Fruit fly (Drosophila melanogaster) whole organism, embryonic: ENCODE data around the gene pros.

Source experiments
- Atf3 ChIP-seq: fragments of 200-800 bp; sonication (Bioruptor generic); optimal IDR thresholded peaks from 3 replicates; lab custom pipeline; 2016; ENCODE audit warnings: missing biosample characterization, missing genetic modification characterization
- BEAF-32 ChIP-seq: fragments of 200-800 bp; sonication (Bioruptor generic); optimal IDR thresholded peaks from 3 replicates; lab custom pipeline; 2017; ENCODE audit warnings: missing biosample characterization, missing genetic modification characterization, mild to moderate bottlenecking, moderate library complexity, missing genetic modification reagents
- CG10209 ChIP-seq: fragments of 200-800 bp; sonication (Bioruptor generic); optimal IDR thresholded peaks from 3 replicates; lab custom pipeline; 2017; ENCODE audit warnings: missing biosample characterization, mild to moderate bottlenecking, missing genetic modification characterization, missing genetic modification reagents
- CG11456 ChIP-seq: fragments of 200-800 bp; sonication (Bioruptor generic); IDR thresholded peaks from 3 replicates; pipeline ENCODE4 v1.3.6; 2022; ENCODE audit warnings: missing biosample characterization, missing genetic modification characterization
- CG11723 ChIP-seq: fragments of 200-800 bp; sonication (Bioruptor generic); optimal IDR thresholded peaks from 2 replicates; lab custom pipeline; 2017; ENCODE audit warnings: missing biosample characterization, mild to moderate bottlenecking, missing genetic modification characterization
- CG12219 ChIP-seq: fragments of 200-800 bp; sonication (Bioruptor generic); optimal IDR thresholded peaks from 3 replicates; lab custom pipeline; 2018; ENCODE audit warnings: missing biosample characterization, mild to moderate bottlenecking, missing genetic modification characterization
- CG1233 ChIP-seq: fragments of 200-800 bp; sonication (Bioruptor generic); optimal IDR thresholded peaks from 4 replicates; lab custom pipeline; 2018; ENCODE audit warnings: missing biosample characterization, mild to moderate bottlenecking, missing genetic modification characterization
- CG13424 ChIP-seq: fragments of 200-800 bp; sonication (Bioruptor generic); optimal IDR thresholded peaks from 2 replicates; lab custom pipeline; 2019; ENCODE audit warnings: missing biosample characterization, mild to moderate bottlenecking, missing genetic modification characterization, moderate library complexity
- CG1529 ChIP-seq: fragments of 200-800 bp; sonication (Bioruptor generic); optimal IDR thresholded peaks from 3 replicates; lab custom pipeline; 2018; ENCODE audit warnings: missing biosample characterization, missing genetic modification characterization
- CG15514 ChIP-seq: fragments of 200-800 bp; sonication (Bioruptor generic); optimal IDR thresholded peaks from 3 replicates; lab custom pipeline; 2017; ENCODE audit warnings: missing biosample characterization, missing genetic modification characterization, mild to moderate bottlenecking, moderate library complexity, missing genetic modification reagents
- CG1647 ChIP-seq: fragments of 200-800 bp; sonication (Bioruptor generic); optimal IDR thresholded peaks from 3 replicates; lab custom pipeline; 2016; ENCODE audit warnings: missing biosample characterization, missing genetic modification characterization
- CG16863 ChIP-seq: fragments of 200-800 bp; sonication (Bioruptor generic); optimal IDR thresholded peaks from 3 replicates; lab custom pipeline; 2016; ENCODE audit warnings: missing biosample characterization, missing genetic modification characterization
- CG17359 ChIP-seq: fragments of 200-800 bp; sonication (Bioruptor generic); optimal IDR thresholded peaks from 3 replicates; lab custom pipeline; 2018; ENCODE audit warnings: missing biosample characterization, mild to moderate bottlenecking, missing genetic modification characterization, moderate library complexity
- CG18011 ChIP-seq: fragments of 200-800 bp; sonication (Bioruptor generic); optimal IDR thresholded peaks from 2 replicates; lab custom pipeline; 2017; ENCODE audit warnings: missing biosample characterization, missing genetic modification characterization, mild to moderate bottlenecking, moderate library complexity, missing genotype
- CG18476 ChIP-seq: fragments of 200-800 bp; sonication (Bioruptor generic); optimal IDR thresholded peaks from 2 replicates; lab custom pipeline; 2016; ENCODE audit warnings: missing biosample characterization, mild to moderate bottlenecking, missing genetic modification characterization
- CG18764 ChIP-seq: fragments of 200-800 bp; sonication (Bioruptor generic); optimal IDR thresholded peaks from 3 replicates; lab custom pipeline; 2016; ENCODE audit warnings: missing biosample characterization, missing genetic modification characterization
- CG2120 ChIP-seq: fragments of 200-800 bp; sonication (Bioruptor generic); optimal IDR thresholded peaks from 3 replicates; lab custom pipeline; 2016; ENCODE audit warnings: missing biosample characterization, missing genetic modification characterization
- CG2199 ChIP-seq: fragments of 200-800 bp; sonication (Bioruptor generic); IDR thresholded peaks from 3 replicates; pipeline ENCODE4 v1.3.6; 2022; ENCODE audit warnings: missing biosample characterization, missing genetic modification characterization
- CG2202 ChIP-seq: fragments of 200-800 bp; sonication (Bioruptor generic); optimal IDR thresholded peaks from 2 replicates; lab custom pipeline; 2018; ENCODE audit warnings: missing biosample characterization, mild to moderate bottlenecking, missing genetic modification characterization
- CG30403 ChIP-seq: fragments of 200-800 bp; sonication (Bioruptor generic); optimal IDR thresholded peaks from 3 replicates; lab custom pipeline; 2016; ENCODE audit warnings: missing biosample characterization, missing genetic modification characterization
- CG33557 ChIP-seq: fragments of 200-800 bp; sonication (Bioruptor generic); optimal IDR thresholded peaks from 2 replicates; lab custom pipeline; 2019; ENCODE audit warnings: missing biosample characterization, mild to moderate bottlenecking, missing genetic modification characterization, moderate library complexity
- CG3407 ChIP-seq: fragments of 200-800 bp; sonication (Bioruptor generic); optimal IDR thresholded peaks from 2 replicates; lab custom pipeline; 2018; ENCODE audit warnings: missing biosample characterization, mild to moderate bottlenecking, missing genetic modification characterization
- CG6272 ChIP-seq: fragments of 200-800 bp; sonication (Bioruptor generic); IDR thresholded peaks from 2 replicates; pipeline ENCODE4 v1.3.6; 2022; ENCODE audit warnings: missing biosample characterization, missing genetic modification characterization
- CG7987 ChIP-seq: fragments of 200-800 bp; sonication (Bioruptor generic); optimal IDR thresholded peaks from 2 replicates; lab custom pipeline; 2018; ENCODE audit warnings: missing biosample characterization, mild to moderate bottlenecking, missing genetic modification characterization, moderate library complexity
- CG8944 ChIP-seq: fragments of 200-800 bp; sonication (Bioruptor generic); optimal IDR thresholded peaks from 3 replicates; lab custom pipeline; 2016; ENCODE audit warnings: missing biosample characterization, missing genetic modification characterization
- CG9817 ChIP-seq: fragments of 200-800 bp; sonication (Bioruptor generic); optimal IDR thresholded peaks from 2 replicates; lab custom pipeline; 2018; ENCODE audit warnings: missing biosample characterization, mild to moderate bottlenecking, missing genetic modification characterization, moderate library complexity
- CHES-1-like ChIP-seq: fragments of 200-800 bp; sonication (Bioruptor generic); optimal IDR thresholded peaks from 2 replicates; lab custom pipeline; 2016; ENCODE audit warnings: missing biosample characterization, missing genetic modification characterization
- CoRest ChIP-seq: fragments of 200-800 bp; sonication (Bioruptor generic); optimal IDR thresholded peaks from 3 replicates; lab custom pipeline; 2018; ENCODE audit warnings: missing biosample characterization, mild to moderate bottlenecking, missing genetic modification characterization, moderate library complexity
- Dek ChIP-seq: fragments of 200-800 bp; sonication (Bioruptor generic); optimal IDR thresholded peaks from 3 replicates; lab custom pipeline; 2019; ENCODE audit warnings: missing biosample characterization, mild to moderate bottlenecking, missing genetic modification characterization, moderate library complexity
- HmgZ ChIP-seq: fragments of 200-800 bp; sonication (Bioruptor generic); optimal IDR thresholded peaks from 2 replicates; lab custom pipeline; 2018; ENCODE audit warnings: missing biosample characterization, mild to moderate bottlenecking, missing genetic modification characterization
- Kr ChIP-seq: fragments of 200-800 bp; sonication (Bioruptor generic); optimal IDR thresholded peaks from 2 replicates; lab custom pipeline; 2017; ENCODE audit warnings: missing biosample characterization, mild to moderate bottlenecking, missing genetic modification characterization
- NC2α ChIP-seq: fragments of 200-800 bp; sonication (Bioruptor generic); optimal IDR thresholded peaks from 2 replicates; lab custom pipeline; 2016; ENCODE audit warnings: missing biosample characterization, missing genetic modification characterization
- Pdp1 ChIP-seq, 2 experiments: fragments of 200-800 bp; sonication (Bioruptor generic); optimal IDR thresholded peaks; 3 replicates each; lab custom pipeline; 2016; ENCODE audit warnings: missing biosample characterization in 2 of 2, missing genetic modification characterization in 2 of 2, mild to moderate bottlenecking in 1 of 2, moderate library complexity in 1 of 2
- Spps ChIP-seq: fragments of 200-800 bp; sonication (Bioruptor generic); optimal IDR thresholded peaks from 2 replicates; lab custom pipeline; 2018; ENCODE audit warnings: missing biosample characterization, mild to moderate bottlenecking, missing genetic modification characterization
- dan ChIP-seq: fragments of 200-800 bp; sonication (Bioruptor generic); IDR thresholded peaks from 2 replicates; pipeline ENCODE4 v1.3.6; 2022; ENCODE audit warnings: missing biosample characterization, missing genetic modification characterization
- dmrt11E ChIP-seq: fragments of 200-800 bp; sonication (Bioruptor generic); optimal IDR thresholded peaks from 3 replicates; lab custom pipeline; 2018; ENCODE audit warnings: missing biosample characterization, mild to moderate bottlenecking, missing genetic modification characterization, moderate library complexity
- dysf ChIP-seq: fragments of 200-800 bp; sonication (Bioruptor generic); IDR thresholded peaks from 3 replicates; pipeline ENCODE4 v1.3.6; 2022; ENCODE audit warnings: missing biosample characterization, missing genetic modification characterization
- esg ChIP-seq: fragments of 200-800 bp; sonication (Bioruptor generic); conservative IDR thresholded peaks from 2 replicates; pipeline ENCODE4 v1.3.6; 2022; ENCODE audit warnings: missing biosample characterization, missing genetic modification characterization
- fu2 ChIP-seq: fragments of 200-800 bp; sonication (Bioruptor generic); optimal IDR thresholded peaks from 2 replicates; lab custom pipeline; 2016; ENCODE audit warnings: missing biosample characterization, missing genetic modification characterization
- hth ChIP-seq: fragments of >200 bp; optimal IDR thresholded peaks from 2 replicates; lab custom pipeline; 2017; ENCODE audit warnings: inconsistent platforms
- inv ChIP-seq: fragments of 200-800 bp; sonication (Bioruptor generic); IDR thresholded peaks from 2 replicates; pipeline ENCODE4 v1.3.6; 2022; ENCODE audit warnings: missing biosample characterization, missing genetic modification characterization; ENCODE audit not compliant: partially characterized antibody
- kay ChIP-seq: fragments of 200-800 bp; sonication (Bioruptor generic); optimal IDR thresholded peaks from 2 replicates; lab custom pipeline; 2016; ENCODE audit warnings: missing biosample characterization, missing genetic modification characterization
- mam ChIP-seq: fragments of 200-800 bp; sonication (Bioruptor generic); optimal IDR thresholded peaks from 3 replicates; lab custom pipeline; 2016; ENCODE audit warnings: missing biosample characterization, missing genetic modification characterization
- prd ChIP-seq, 3 experiments: fragments of >200 bp in 2 of 3; fragments of 200-800 bp in 1 of 3; sonication (Bioruptor generic) in 1 of 3; optimal IDR thresholded peaks in 2 of 3; IDR thresholded peaks in 1 of 3; 2 replicates in 2 of 3; 3 replicates in 1 of 3; pipeline versions ENCODE4 v1.3.6 to Lab custom; 2017 to 2022; ENCODE audit warnings: missing biosample characterization in 1 of 3, missing genetic modification characterization in 1 of 3
- salm ChIP-seq: fragments of 200-800 bp; sonication (Bioruptor generic); optimal IDR thresholded peaks from 2 replicates; lab custom pipeline; 2018; ENCODE audit warnings: missing biosample characterization, mild to moderate bottlenecking, missing genetic modification characterization
- sug ChIP-seq: fragments of 200-800 bp; optimal IDR thresholded peaks from 2 replicates; lab custom pipeline; 2019; ENCODE audit warnings: missing biosample characterization, mild to moderate bottlenecking, missing genetic modification characterization, moderate library complexity
- twi ChIP-seq: fragments of 200-800 bp; optimal IDR thresholded peaks from 2 replicates; lab custom pipeline; 2019; ENCODE audit warnings: missing biosample characterization, mild to moderate bottlenecking, missing genetic modification characterization, moderate library complexity
- zen ChIP-seq: fragments of 200-800 bp; sonication (Bioruptor generic); optimal IDR thresholded peaks from 3 replicates; lab custom pipeline; 2018; ENCODE audit warnings: missing biosample characterization, mild to moderate bottlenecking, missing genetic modification characterization, moderate library complexity

pros gene

dm6 chr3R:11435537-11436234 lies 107.4 kb downstream of the pros start, which contains the start of the genes Exd2 and CG5281 (continued):
- TF ChIP-seq CG1233 (GFP tag; lab: Kevin White, UChicago) (peak; percentile 9), fu2 (GFP tag; lab: Kevin White, UChicago) (peak; percentile 1), CHES-1-like (peak; percentile 45), inv (GFP tag; lab: Robert Waterston, UW) (no peak), CG2202 (tag; lab: Kevin White, UChicago) (peak; percentile 19), dan (GFP tag; lab: Robert Waterston, UW) (no peak), Dek (tag; lab: Kevin White, UChicago) (no peak), Spps (peak; percentile 18), mam (GFP tag; lab: Kevin White, UChicago) (peak; percentile 44), CG11723 (GFP tag; lab: Kevin White, UChicago) (no peak), Pdp1 (GFP tag; optimal IDR thresholded peaks at IDR 0.05; lab: Kevin White, UChicago) (peak in 1 of 2 experiments; percentile 43), twi (tag; lab: Kevin White, UChicago) (peak; percentile 47), CG2199 (no peak), CG17359 (tag; lab: Kevin White, UChicago) (peak; percentile 53), prd (optimal IDR thresholded peaks at IDR 0.05; lab: Kevin White, UChicago) (no peak), prd (GFP tag; IDR thresholded peaks at IDR 0.05; lab: Robert Waterston, UW) (0 out of 3 replicates have a peak, but pooled peaks have one; percentile 22), CG13424 (peak; percentile 66), CG15514 (GFP tag; lab: Kevin White, UChicago) (peak; percentile 74), salm (tag; lab: Kevin White, UChicago) (peak; percentile 2), HmgZ (tag; lab: Kevin White, UChicago) (peak; percentile 51), BEAF-32 (GFP tag; lab: Kevin White, UChicago) (peak; percentile 63), CG11456 (no peak), CG30403 (peak; percentile 68), esg (GFP tag; lab: Robert Waterston, UW) (no peak), CG1647 (GFP tag; lab: Kevin White, UChicago) (peak; percentile 46), CG33557 (GFP tag; lab: Kevin White, UChicago) (peak; percentile 66), CG16863 (GFP tag; lab: Kevin White, UChicago) (peak; percentile 53), CG3407 (peak; percentile 49), CG6272 (GFP tag; lab: Robert Waterston, UW) (no peak), CG7987 (peak; percentile 20), zen (tag; lab: Kevin White, UChicago) (peak; percentile 9), CG8944 (GFP tag; lab: Kevin White, UChicago) (peak; percentile 14), sug (tag; lab: Kevin White, UChicago) (peak; percentile 63), Atf3 (peak; percentile 65), kay (GFP tag; lab: Kevin White, UChicago) (peak; percentile 46), Kr (GFP tag; lab: Kevin White, UChicago) (no peak), CG18764 (GFP tag; lab: Kevin White, UChicago) (peak; percentile 41), CoRest (peak; percentile 90), CG1529 (GFP tag; lab: Kevin White, UChicago) (peak; percentile 22), CG18011 (GFP tag; lab: Kevin White, UChicago) (peak; percentile 43), dmrt11E (tag; lab: Kevin White, UChicago) (peak; percentile 59), hth (lab: Kevin White, UChicago) (no peak), NC2α (GFP tag; lab: Kevin White, UChicago) (no peak), CG9817 (peak; percentile 50), CG2120 (GFP tag; lab: Kevin White, UChicago) (peak; percentile 70), dysf (GFP tag; lab: Robert Waterston, UW) (peak; percentile 38; the same call in 1 of the 3 replicates), CG18476 (peak; percentile 41), CG12219 (GFP tag; lab: Kevin White, UChicago) (peak; percentile 30), CG10209 (peak; percentile 42)
